Worm (Caenorhabditis elegans) whole organism, young adult: ENCODE measurements around the gene gipc-2.
A peak's percentile ranks its signal among the peaks of the same experiment; 100 is the strongest.

Source experiments
- D2030.7 ChIP-seq: fragments of 200-800 bp; sonication (Bioruptor generic); IDR thresholded peaks from 2 replicates; pipeline ENCODE4 v1.3.6; 2022; ENCODE audit warnings: missing genetic modification reagents, missing genetic modification characterization, missing compliant biosample characterization
- F10E7.11 ChIP-seq: sonication (generic microtip); optimal IDR thresholded peaks from 2 replicates; lab custom pipeline; 2017; ENCODE audit warnings: mild to moderate bottlenecking, missing genetic modification characterization, moderate library complexity, missing compliant biosample characterization
- F39B2.1 ChIP-seq: fragments of 200-800 bp; sonication (Bioruptor generic); IDR thresholded peaks from 2 replicates; pipeline ENCODE4 v1.3.6; 2022; ENCODE audit warnings: missing genetic modification reagents, missing genetic modification characterization, missing compliant biosample characterization
- F52B5.7 ChIP-seq: sonication (generic microtip); optimal IDR thresholded peaks from 2 replicates; lab custom pipeline; 2016; ENCODE audit warnings: mild to moderate bottlenecking, missing genetic modification characterization, missing compliant biosample characterization
- F55B11.4 ChIP-seq: sonication (generic microtip); optimal IDR thresholded peaks from 2 replicates; lab custom pipeline; 2016; ENCODE audit warnings: missing compliant biosample characterization, missing genetic modification characterization, borderline replicate concordance; ENCODE audit not compliant: insufficient read depth
- K11D2.4 ChIP-seq: fragments of 200-800 bp; sonication (Bioruptor generic); IDR thresholded peaks from 2 replicates; pipeline ENCODE4 v1.3.6; 2022; ENCODE audit warnings: missing genetic modification reagents, missing genetic modification characterization, missing compliant biosample characterization
- K12H6.12 ChIP-seq: fragments of 200-800 bp; sonication (Bioruptor generic); optimal IDR thresholded peaks from 2 replicates; lab custom pipeline; 2018; ENCODE audit warnings: mild to moderate bottlenecking, missing genetic modification characterization, missing compliant biosample characterization
- ama-1 ChIP-seq, 3 experiments: fragments of 150-350 bp in 1 of 3; sonication (generic microtip) in 2 of 3; optimal IDR thresholded peaks; 2 replicates each; lab custom pipeline; 2014 to 2018; ENCODE audit warnings: missing biosample characterization in 2 of 3, missing genetic modification characterization in 2 of 3, missing genetic modification reagents in 2 of 3
- attf-5 ChIP-seq: fragments of 200-800 bp; sonication (Bioruptor generic); optimal IDR thresholded peaks from 2 replicates; lab custom pipeline; 2018; ENCODE audit warnings: mild to moderate bottlenecking, missing genetic modification characterization, missing compliant biosample characterization
- attf-6 ChIP-seq: fragments of 200-800 bp; sonication (Bioruptor generic); IDR thresholded peaks from 2 replicates; pipeline ENCODE4 v1.3.6; 2022; ENCODE audit warnings: missing genetic modification reagents, missing genetic modification characterization, missing compliant biosample characterization
- bed-1 ChIP-seq: fragments of 200-800 bp; sonication (Bioruptor generic); IDR thresholded peaks from 2 replicates; pipeline ENCODE4 v1.3.6; 2022; ENCODE audit warnings: missing genetic modification reagents, missing genetic modification characterization, missing compliant biosample characterization
- bed-2 ChIP-seq: fragments of 200-800 bp; sonication (Bioruptor generic); IDR thresholded peaks from 2 replicates; pipeline ENCODE4 v1.3.6; 2022; ENCODE audit warnings: missing genetic modification reagents, missing genetic modification characterization, missing compliant biosample characterization
- cebp-1 ChIP-seq, 2 experiments: fragments of 200-800 bp in 1 of 2; sonication (Bioruptor generic) in 1 of 2; sonication (generic microtip) in 1 of 2; IDR thresholded peaks in 1 of 2; optimal IDR thresholded peaks in 1 of 2; 2 replicates each; pipeline versions ENCODE4 v1.3.6 to Lab custom; 2017 to 2022; ENCODE audit warnings: missing compliant biosample characterization in 2 of 2, missing genetic modification characterization in 2 of 2, mild to moderate bottlenecking in 1 of 2, missing genetic modification reagents in 1 of 2, moderate library complexity in 1 of 2
- ceh-58 ChIP-seq: fragments of 200-800 bp; sonication (Bioruptor generic); IDR thresholded peaks from 2 replicates; pipeline ENCODE4 v1.3.6; 2022; ENCODE audit warnings: missing genetic modification characterization, missing compliant biosample characterization
- die-1 ChIP-seq: sonication (generic microtip); optimal IDR thresholded peaks from 2 replicates; lab custom pipeline; 2016; ENCODE audit warnings: missing genotype, mild to moderate bottlenecking, missing genetic modification characterization, missing compliant biosample characterization
- dox-1 ChIP-seq: fragments of 200-800 bp; sonication (Bioruptor generic); IDR thresholded peaks from 2 replicates; pipeline ENCODE4 v1.3.6; 2022; ENCODE audit warnings: missing genetic modification reagents, missing genetic modification characterization, missing compliant biosample characterization
- efl-1 ChIP-seq: fragments of 150-350 bp; optimal IDR thresholded peaks from 2 replicates; lab custom pipeline; 2014; ENCODE audit warnings: missing biosample characterization, missing genetic modification reagents, missing genetic modification characterization
- egl-44 ChIP-seq: fragments of 200-800 bp; sonication (Bioruptor generic); IDR thresholded peaks from 2 replicates; pipeline ENCODE4 v1.3.6; 2022; ENCODE audit warnings: missing genetic modification reagents, missing genetic modification characterization, missing compliant biosample characterization
- egrh-3 ChIP-seq: fragments of 200-800 bp; sonication (Bioruptor generic); IDR thresholded peaks from 2 replicates; pipeline ENCODE4 v1.3.6; 2022; ENCODE audit warnings: missing genetic modification reagents, missing genetic modification characterization, missing compliant biosample characterization
- him-1 ChIP-seq: sonication (generic microtip); optimal IDR thresholded peaks from 2 replicates; lab custom pipeline; 2016; ENCODE audit warnings: missing genotype, missing genetic modification reagents, missing genetic modification characterization, missing compliant biosample characterization
- hmg-1.2 ChIP-seq: fragments of 200-800 bp; sonication (Bioruptor generic); IDR thresholded peaks from 2 replicates; pipeline ENCODE4 v1.3.6; 2022; ENCODE audit warnings: missing genetic modification reagents, missing genetic modification characterization, missing compliant biosample characterization
- lsl-1 ChIP-seq: fragments of 200-800 bp; sonication (Bioruptor generic); optimal IDR thresholded peaks from 2 replicates; lab custom pipeline; 2018; ENCODE audit warnings: mild to moderate bottlenecking, missing genetic modification characterization, moderate library complexity, missing compliant biosample characterization
- madf-10 ChIP-seq: sonication (generic microtip); optimal IDR thresholded peaks from 2 replicates; lab custom pipeline; 2016; ENCODE audit warnings: mild to moderate bottlenecking, missing genetic modification characterization, missing compliant biosample characterization
- mes-4 ChIP-seq: sonication (generic microtip); optimal IDR thresholded peaks from 2 replicates; lab custom pipeline; 2016; ENCODE audit warnings: missing genotype, missing genetic modification characterization, missing compliant biosample characterization
- nfyb-1 ChIP-seq: fragments of 200-800 bp; sonication (Bioruptor generic); IDR thresholded peaks from 2 replicates; pipeline ENCODE4 v1.3.6; 2022; ENCODE audit warnings: missing genetic modification reagents, missing genetic modification characterization, missing compliant biosample characterization
- nhr-80 ChIP-seq: sonication (generic microtip); optimal IDR thresholded peaks from 2 replicates; lab custom pipeline; 2016; ENCODE audit warnings: missing genetic modification characterization, missing compliant biosample characterization
- nhr-90 ChIP-seq: sonication (generic microtip); optimal IDR thresholded peaks from 2 replicates; lab custom pipeline; 2016; ENCODE audit warnings: missing genotype, mild to moderate bottlenecking, missing genetic modification characterization, missing compliant biosample characterization
- pha-4 ChIP-seq: fragments of 150-350 bp; sonication (generic microtip); optimal IDR thresholded peaks from 2 replicates; lab custom pipeline; 2014; ENCODE audit warnings: missing biosample characterization, missing genetic modification reagents, missing genetic modification characterization
- rcor-1 ChIP-seq: fragments of 200-800 bp; sonication (Bioruptor generic); IDR thresholded peaks from 2 replicates; pipeline ENCODE4 v1.3.6; 2022; ENCODE audit warnings: missing genetic modification reagents, missing genetic modification characterization, missing compliant biosample characterization
- sdz-38 ChIP-seq: sonication (generic microtip); optimal IDR thresholded peaks from 2 replicates; lab custom pipeline; 2016; ENCODE audit warnings: missing genotype, missing genetic modification characterization, missing compliant biosample characterization
- snpc-4 ChIP-seq, 5 experiments: fragments of 150-350 bp in 1 of 5; sonication (generic microtip) in 4 of 5; optimal IDR thresholded peaks; 2 replicates each; lab custom pipeline; 2014 to 2018; ENCODE audit warnings: missing genetic modification characterization in 5 of 5, missing biosample characterization in 3 of 5, antibody characterized with exemption in 2 of 5, mild to moderate bottlenecking in 2 of 5, missing compliant biosample characterization in 2 of 5, missing genotype in 2 of 5, moderate library complexity in 2 of 5, missing genetic modification reagents in 1 of 5
- tlf-1 ChIP-seq: fragments of 200-800 bp; sonication (Bioruptor generic); optimal IDR thresholded peaks from 2 replicates; lab custom pipeline; 2018; ENCODE audit warnings: mild to moderate bottlenecking, missing genetic modification characterization, missing compliant biosample characterization

gipc-2 gene

ce11 chrIV:10009536-10009935 is 17.9 kb downstream of the gipc-2 start, which contains the start of gene magu-4:
Gene magu-4 (plus strand): TSS chrIV:10009753.
- no peak for TF ChIP-seq rcor-1 (GFP tag; lab: Robert Waterston, UW)
- no peak for TF ChIP-seq ceh-58 (GFP tag; lab: Robert Waterston, UW)
- no peak for TF ChIP-seq nfyb-1 (GFP tag; lab: Robert Waterston, UW)
- no peak for TF ChIP-seq bed-1 (GFP tag; lab: Robert Waterston, UW)
- TF ChIP-seq pha-4 = no peak
- no peak for TF ChIP-seq egrh-3 (GFP tag; lab: Robert Waterston, UW)
- no peak for TF ChIP-seq nhr-90
- TF ChIP-seq D2030.7 (GFP tag; lab: Robert Waterston, UW) = no peak
- TF ChIP-seq snpc-4 (GFP tag; optimal IDR thresholded peaks at IDR 0.05; lab: Kevin White, UChicago) = no peak
- no peak for TF ChIP-seq snpc-4 (tag; optimal IDR thresholded peaks at IDR 0.05; lab: Kevin White, UChicago)
- no peak for TF ChIP-seq mes-4 (tag; lab: Kevin White, UChicago)
- no peak for TF ChIP-seq die-1 (tag; lab: Kevin White, UChicago)
- TF ChIP-seq attf-6 (GFP tag; lab: Robert Waterston, UW) = no peak
- no peak for TF ChIP-seq K12H6.12 (tag; lab: Kevin White, UChicago)
- TF ChIP-seq tlf-1 (GFP tag; lab: Kevin White, UChicago) = no peak
- TF ChIP-seq dox-1 = no peak
- no peak for TF ChIP-seq bed-2 (GFP tag; lab: Robert Waterston, UW)
- TF ChIP-seq ama-1 (optimal IDR thresholded peaks at IDR 0.05; lab: Kevin White, UChicago) = no peak
- TF ChIP-seq ama-1 (GFP tag; optimal IDR thresholded peaks at IDR 0.05; lab: Kevin White, UChicago) = no peak
- no peak for TF ChIP-seq K11D2.4 (GFP tag; lab: Robert Waterston, UW)
- no peak for TF ChIP-seq egl-44 (GFP tag; lab: Robert Waterston, UW)
- no peak for TF ChIP-seq madf-10 (tag; lab: Kevin White, UChicago)

- no peak for TF ChIP-seq attf-5 (GFP tag; lab: Kevin White, UChicago)
- no peak for TF ChIP-seq F39B2.1
- no peak for TF ChIP-seq attf-6 (GFP tag; lab: Robert Waterston, UW)
- TF ChIP-seq efl-1 = no peak
- no peak for TF ChIP-seq K12H6.12 (tag; lab: Kevin White, UChicago)
- TF ChIP-seq hmg-1.2 = peak; percentile 54; the same call in 1 of the 2 replicates
- peak; percentile 26 for TF ChIP-seq nhr-80 (tag; lab: Kevin White, UChicago)
- TF ChIP-seq F10E7.11 (tag; lab: Kevin White, UChicago) = no peak
- TF ChIP-seq him-1 (tag; lab: Kevin White, UChicago) = no peak
These were observed 19.7 kb downstream of the gipc-2 start for ce11 chrIV:10007758-10008157.

- TF ChIP-seq F52B5.7 (tag; lab: Kevin White, UChicago) = no peak
These were observed 20.7 kb downstream of the gipc-2 start, which contains the start of gene C47E12.13 for ce11 chrIV:10006792-10007191. Gene C47E12.13 (minus strand): TSS chrIV:10006892.

- TF ChIP-seq F55B11.4 (tag; lab: Kevin White, UChicago) (no peak), sdz-38 (tag; lab: Kevin White, UChicago) (no peak), lsl-1 (GFP tag; lab: Kevin White, UChicago) (peak; percentile 51), snpc-4 (GFP tag; optimal IDR thresholded peaks at IDR 0.05; lab: Kevin White, UChicago) (no peak), snpc-4 (tag; optimal IDR thresholded peaks at IDR 0.05; lab: Kevin White, UChicago) (peak in 1 of 4 experiments; percentile 16), cebp-1 (GFP tag; IDR thresholded peaks at IDR 0.05; lab: Robert Waterston, UW) (no peak; the same call in 1 of the 2 replicates), cebp-1 (tag; optimal IDR thresholded peaks at IDR 0.05; lab: Kevin White, UChicago) (peak; percentile 73)
- TF ChIP-seq, all 124 proteins: peak for 3
These were observed 24.1 kb downstream of the gipc-2 start, which contains the start of the genes C47E12.2 and sars-1 for ce11 chrIV:10003372-10003771. Gene C47E12.2 (minus strand): TSS chrIV:10003502. Gene sars-1 (plus strand): TSS chrIV:10003726.
